Fruit fly (Drosophila melanogaster) whole organism, embryonic: Measurements from ENCODE around the gene MESK4.

Experiments used
- Atf6 ChIP-seq: fragments of 200-800 bp; sonication (Bioruptor generic); IDR thresholded peaks from 2 replicates; pipeline ENCODE4 v1.3.6; 2022; ENCODE audit warnings: missing biosample characterization, missing genetic modification characterization
- CG10274 ChIP-seq: fragments of 200-800 bp; sonication (Bioruptor generic); optimal IDR thresholded peaks from 3 replicates; lab custom pipeline; 2017; ENCODE audit warnings: missing biosample characterization, mild to moderate bottlenecking, missing genetic modification characterization
- CG10959 ChIP-seq: fragments of 200-800 bp; sonication (Bioruptor generic); IDR thresholded peaks from 2 replicates; pipeline ENCODE4 v1.3.6; 2022; ENCODE audit warnings: missing biosample characterization, missing genetic modification characterization
- CG14965 ChIP-seq: fragments of 200-800 bp; sonication (Bioruptor generic); optimal IDR thresholded peaks from 2 replicates; lab custom pipeline; 2016; ENCODE audit warnings: missing biosample characterization, missing genetic modification characterization, borderline replicate concordance
- CG15269 ChIP-seq: fragments of 200-800 bp; sonication (Bioruptor generic); optimal IDR thresholded peaks from 2 replicates; lab custom pipeline; 2018; ENCODE audit warnings: missing biosample characterization, mild to moderate bottlenecking, missing genetic modification characterization, moderate library complexity
- CG1603 ChIP-seq: fragments of 200-800 bp; sonication (Bioruptor generic); optimal IDR thresholded peaks from 2 replicates; lab custom pipeline; 2019; ENCODE audit warnings: missing biosample characterization, mild to moderate bottlenecking, missing genetic modification characterization, moderate library complexity
- CG3065 ChIP-seq: fragments of 200-800 bp; sonication (Bioruptor generic); optimal IDR thresholded peaks from 2 replicates; lab custom pipeline; 2016; ENCODE audit warnings: missing biosample characterization, missing genetic modification characterization
- CG31365 ChIP-seq: fragments of 200-800 bp; sonication (Bioruptor generic); optimal IDR thresholded peaks from 2 replicates; lab custom pipeline; 2018; ENCODE audit warnings: missing biosample characterization, mild to moderate bottlenecking, missing genetic modification characterization
- CG31388 ChIP-seq: fragments of 200-800 bp; sonication (Bioruptor generic); optimal IDR thresholded peaks from 2 replicates; lab custom pipeline; 2016; ENCODE audit warnings: missing biosample characterization, missing genetic modification characterization
- CG31441 ChIP-seq: fragments of 200-800 bp; sonication (Bioruptor generic); IDR thresholded peaks from 2 replicates; pipeline ENCODE4 v1.3.6; 2022; ENCODE audit warnings: missing biosample characterization, missing genetic modification characterization
- CG32772 ChIP-seq: fragments of 200-800 bp; sonication (Bioruptor generic); IDR thresholded peaks from 2 replicates; pipeline ENCODE4 v1.3.6; 2022; ENCODE audit warnings: missing biosample characterization, missing genetic modification characterization
- CG34224 ChIP-seq: fragments of 200-800 bp; sonication (Bioruptor generic); IDR thresholded peaks from 3 replicates; pipeline ENCODE4 v1.3.6; 2022; ENCODE audit warnings: missing biosample characterization, missing genetic modification characterization; ENCODE audit not compliant: partially characterized antibody
- CG34376 ChIP-seq: fragments of 200-800 bp; sonication (Bioruptor generic); optimal IDR thresholded peaks from 2 replicates; lab custom pipeline; 2018; ENCODE audit warnings: missing biosample characterization, mild to moderate bottlenecking, missing genetic modification characterization
- CG4282 ChIP-seq: fragments of 200-800 bp; sonication (Bioruptor generic); optimal IDR thresholded peaks from 2 replicates; lab custom pipeline; 2016; ENCODE audit warnings: missing biosample characterization, missing genetic modification characterization
- CG4328 ChIP-seq: fragments of 200-800 bp; sonication (Bioruptor generic); optimal IDR thresholded peaks from 3 replicates; lab custom pipeline; 2017; ENCODE audit warnings: missing biosample characterization, missing genetic modification reagents, missing genetic modification characterization
- CG6683 ChIP-seq: fragments of 200-800 bp; sonication (Bioruptor generic); optimal IDR thresholded peaks from 2 replicates; lab custom pipeline; 2017; ENCODE audit warnings: missing biosample characterization, mild to moderate bottlenecking, missing genetic modification characterization, missing genetic modification reagents
- CG7556 ChIP-seq: fragments of 200-800 bp; sonication (Bioruptor generic); optimal IDR thresholded peaks from 2 replicates; lab custom pipeline; 2017; ENCODE audit warnings: missing biosample characterization, mild to moderate bottlenecking, missing genetic modification characterization
- CG7963 ChIP-seq: fragments of 200-800 bp; sonication (Bioruptor generic); IDR thresholded peaks from 3 replicates; pipeline ENCODE4 v1.3.6; 2022; ENCODE audit warnings: missing biosample characterization, missing genetic modification characterization; ENCODE audit not compliant: partially characterized antibody
- CG7987 ChIP-seq: fragments of 200-800 bp; sonication (Bioruptor generic); optimal IDR thresholded peaks from 2 replicates; lab custom pipeline; 2018; ENCODE audit warnings: missing biosample characterization, mild to moderate bottlenecking, missing genetic modification characterization, moderate library complexity
- CG8478 ChIP-seq: fragments of >200 bp; optimal IDR thresholded peaks from 2 replicates; lab custom pipeline; 2018
- CG8924 ChIP-seq: fragments of 200-800 bp; optimal IDR thresholded peaks from 3 replicates; lab custom pipeline; 2019; ENCODE audit warnings: missing biosample characterization, mild to moderate bottlenecking, missing genetic modification characterization, moderate library complexity
- Dll ChIP-seq: fragments of 200-800 bp; sonication (Bioruptor generic); IDR thresholded peaks from 4 replicates; pipeline ENCODE4 v1.3.6; 2022; ENCODE audit warnings: missing biosample characterization, missing genetic modification characterization; ENCODE audit not compliant: partially characterized antibody
- Drgx ChIP-seq: fragments of 200-800 bp; sonication (Bioruptor generic); IDR thresholded peaks from 2 replicates; pipeline ENCODE4 v1.3.6; 2022; ENCODE audit warnings: missing biosample characterization, missing genetic modification characterization
- Eip74EF ChIP-seq, 2 experiments: fragments of 200-800 bp in 1 of 2; fragments of >200 bp in 1 of 2; sonication (Bioruptor generic) in 1 of 2; optimal IDR thresholded peaks; 2 replicates each; lab custom pipeline; 2017 to 2019; ENCODE audit warnings: missing biosample characterization in 2 of 2, missing genetic modification characterization in 2 of 2, mild to moderate bottlenecking in 1 of 2, moderate library complexity in 1 of 2
- Gsc ChIP-seq: fragments of 200-800 bp; sonication (Bioruptor generic); IDR thresholded peaks from 2 replicates; pipeline ENCODE4 v1.3.6; 2022; ENCODE audit warnings: missing biosample characterization, missing genetic modification characterization
- HLHmδ ChIP-seq: fragments of 200-800 bp; sonication (Bioruptor generic); optimal IDR thresholded peaks from 2 replicates; lab custom pipeline; 2018; ENCODE audit warnings: missing biosample characterization, mild to moderate bottlenecking, missing genetic modification characterization, moderate library complexity
- HmgD ChIP-seq: fragments of 200-800 bp; sonication (Bioruptor generic); optimal IDR thresholded peaks from 3 replicates; lab custom pipeline; 2016; ENCODE audit warnings: missing biosample characterization, missing genetic modification characterization
- Jarid2 ChIP-seq: fragments of 200-800 bp; sonication (Bioruptor generic); optimal IDR thresholded peaks from 3 replicates; lab custom pipeline; 2017; ENCODE audit warnings: mild to moderate bottlenecking, missing biosample characterization, missing genetic modification reagents, missing genetic modification characterization
- Myb ChIP-seq: fragments of 200-800 bp; sonication (Bioruptor generic); optimal IDR thresholded peaks from 2 replicates; lab custom pipeline; 2016; ENCODE audit warnings: missing biosample characterization, missing genetic modification characterization
- NK7.1 ChIP-seq: fragments of 200-800 bp; sonication (Bioruptor generic); optimal IDR thresholded peaks from 3 replicates; lab custom pipeline; 2016; ENCODE audit warnings: missing biosample characterization, missing genetic modification characterization
- Nf-YB ChIP-seq: fragments of 200-800 bp; sonication (Bioruptor generic); optimal IDR thresholded peaks from 3 replicates; lab custom pipeline; 2019; ENCODE audit warnings: missing biosample characterization, mild to moderate bottlenecking, missing genetic modification characterization, moderate library complexity
- Ravus ChIP-seq: fragments of 200-800 bp; sonication (Bioruptor generic); IDR thresholded peaks from 2 replicates; pipeline ENCODE4 v1.3.6; 2022; ENCODE audit warnings: missing biosample characterization, missing genetic modification characterization
- bab2 ChIP-seq: fragments of 200-800 bp; sonication (Bioruptor generic); optimal IDR thresholded peaks from 2 replicates; lab custom pipeline; 2016; ENCODE audit warnings: missing biosample characterization, missing genetic modification characterization
- bowl ChIP-seq: fragments of 200-800 bp; sonication (Bioruptor generic); IDR thresholded peaks from 2 replicates; pipeline ENCODE4 v1.3.6; 2022; ENCODE audit warnings: missing biosample characterization, missing genetic modification characterization
- btn ChIP-seq: fragments of 200-800 bp; sonication (Bioruptor generic); optimal IDR thresholded peaks from 2 replicates; lab custom pipeline; 2016; ENCODE audit warnings: missing biosample characterization, missing genetic modification characterization
- crp ChIP-seq, 2 experiments: fragments of 200-800 bp; sonication (Bioruptor generic); optimal IDR thresholded peaks; 2 replicates in 1 of 2; 3 replicates in 1 of 2; lab custom pipeline; 2017; ENCODE audit warnings: missing biosample characterization in 2 of 2, missing genetic modification characterization in 2 of 2, mild to moderate bottlenecking in 1 of 2, moderate library complexity in 1 of 2
- dpn ChIP-seq, 2 experiments: fragments of 200-800 bp; sonication (Bioruptor generic); optimal IDR thresholded peaks; 3 replicates each; lab custom pipeline; 2016; ENCODE audit warnings: missing biosample characterization in 2 of 2, missing genetic modification characterization in 2 of 2
- ewg ChIP-seq: fragments of 200-800 bp; sonication (Bioruptor generic); optimal IDR thresholded peaks from 3 replicates; lab custom pipeline; 2017; ENCODE audit warnings: mild to moderate bottlenecking, missing biosample characterization, missing genetic modification reagents, missing genetic modification characterization
- eyg ChIP-seq: fragments of 200-800 bp; sonication (Bioruptor generic); optimal IDR thresholded peaks from 3 replicates; lab custom pipeline; 2016; ENCODE audit warnings: missing biosample characterization, missing genetic modification characterization
- lilli ChIP-seq: fragments of 200-800 bp; sonication (Bioruptor generic); optimal IDR thresholded peaks from 3 replicates; lab custom pipeline; 2016; ENCODE audit warnings: missing biosample characterization, missing genetic modification characterization
- otp ChIP-seq: fragments of 200-800 bp; sonication (Bioruptor generic); IDR thresholded peaks from 3 replicates; pipeline ENCODE4, ENCODE4 v1.3.6; 2022; ENCODE audit warnings: missing biosample characterization, missing genetic modification characterization
- pb ChIP-seq: fragments of 200-800 bp; sonication (Bioruptor generic); optimal IDR thresholded peaks from 3 replicates; lab custom pipeline; 2016; ENCODE audit warnings: missing biosample characterization, missing genetic modification characterization
- repo ChIP-seq: fragments of 200-800 bp; sonication (Bioruptor generic); optimal IDR thresholded peaks from 2 replicates; lab custom pipeline; 2016; ENCODE audit warnings: missing biosample characterization, missing genetic modification characterization
- ro ChIP-seq: fragments of 200-800 bp; sonication (Bioruptor generic); IDR thresholded peaks from 2 replicates; pipeline ENCODE4 v1.3.6; 2022; ENCODE audit warnings: missing biosample characterization, missing genetic modification characterization
- sc ChIP-seq, 3 experiments: fragments of >200 bp in 2 of 3; fragments of 200-800 bp in 1 of 3; sonication (Bioruptor generic) in 1 of 3; optimal IDR thresholded peaks; 2 replicates in 2 of 3; 3 replicates in 1 of 3; lab custom pipeline; 2017; ENCODE audit warnings: mild to moderate bottlenecking in 1 of 3, missing biosample characterization in 1 of 3, missing genetic modification characterization in 1 of 3, missing genetic modification reagents in 1 of 3
- scrt ChIP-seq: fragments of 200-800 bp; sonication (Bioruptor generic); optimal IDR thresholded peaks from 2 replicates; lab custom pipeline; 2018; ENCODE audit warnings: missing biosample characterization, mild to moderate bottlenecking, missing genetic modification characterization, moderate library complexity
- seq ChIP-seq: fragments of 200-800 bp; sonication (Bioruptor generic); IDR thresholded peaks from 2 replicates; pipeline ENCODE4 v1.3.6; 2022; ENCODE audit warnings: missing biosample characterization, missing genetic modification characterization
- sna ChIP-seq: fragments of 200-800 bp; sonication (Bioruptor generic); IDR thresholded peaks from 2 replicates; pipeline ENCODE4 v1.3.6; 2022; ENCODE audit warnings: missing biosample characterization, missing genetic modification characterization; ENCODE audit not compliant: partially characterized antibody
- sqz ChIP-seq: fragments of 200-800 bp; sonication (Bioruptor generic); optimal IDR thresholded peaks from 3 replicates; lab custom pipeline; 2018; ENCODE audit warnings: missing biosample characterization, mild to moderate bottlenecking, missing genetic modification characterization
- unc-4 ChIP-seq: fragments of 200-800 bp; sonication (Bioruptor generic); IDR thresholded peaks from 2 replicates; pipeline ENCODE4 v1.3.6; 2022; ENCODE audit warnings: missing biosample characterization, missing genetic modification characterization; ENCODE audit not compliant: partially characterized antibody
- usp ChIP-seq: fragments of >200 bp; optimal IDR thresholded peaks from 2 replicates; lab custom pipeline; 2017; ENCODE audit warnings: missing biosample characterization, missing genetic modification characterization

The MESK4 gene

DNA sequence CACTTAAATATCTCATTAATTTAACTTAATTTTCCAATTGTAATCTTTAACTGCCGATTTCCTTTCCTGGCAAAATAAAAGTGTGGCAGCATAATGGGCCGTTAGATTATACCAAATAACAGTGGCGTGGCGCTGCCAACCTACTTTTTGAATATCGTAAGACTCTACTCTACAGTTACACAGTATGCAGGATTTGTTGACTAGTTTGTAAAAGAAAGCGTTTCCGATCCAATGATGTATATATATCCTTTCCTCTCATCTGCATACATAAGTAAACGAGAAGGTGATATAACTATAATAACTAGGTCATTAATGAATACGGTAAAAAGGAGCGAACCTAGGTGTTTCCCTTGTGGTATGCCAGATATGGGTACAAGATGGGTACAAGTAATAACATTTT, 3.2 kb downstream of the MESK4 start, which contains the start of gene EMC2B (continued):
- TF ChIP-seq lilli (GFP tag; lab: Kevin White, UChicago) = peak; percentile 63
- no peak for TF ChIP-seq CG8478
- no peak for TF ChIP-seq CG4328
- TF ChIP-seq NK7.1 (GFP tag; lab: Kevin White, UChicago) = peak; percentile 42
- no peak for TF ChIP-seq Drgx (GFP tag; lab: Robert Waterston, UW)
- TF ChIP-seq sc (optimal IDR thresholded peaks at IDR 0.05; lab: Kevin White, UChicago) = no peak
- no peak for TF ChIP-seq sc (GFP tag; optimal IDR thresholded peaks at IDR 0.05; lab: Kevin White, UChicago)
- no peak for TF ChIP-seq sqz
- TF ChIP-seq Eip74EF (GFP tag; optimal IDR thresholded peaks at IDR 0.05; lab: Kevin White, UChicago) = no peak
- no peak for TF ChIP-seq sna (GFP tag; lab: Robert Waterston, UW)
- peak; percentile 77 for TF ChIP-seq Myb (GFP tag; lab: Kevin White, UChicago)
- no peak for TF ChIP-seq Jarid2 (GFP tag; lab: Kevin White, UChicago)
- TF ChIP-seq scrt (GFP tag; lab: Kevin White, UChicago) = no peak
- no peak for TF ChIP-seq CG7556 (GFP tag; lab: Kevin White, UChicago)
- TF ChIP-seq CG8924 (tag; lab: Kevin White, UChicago) = peak; percentile 30
- TF ChIP-seq CG4282 = no peak
- TF ChIP-seq otp (GFP tag; lab: Robert Waterston, UW) = no peak
- TF ChIP-seq dpn (GFP tag; optimal IDR thresholded peaks at IDR 0.05; lab: Kevin White, UChicago) = peak; percentile 46 to 62
- no peak for TF ChIP-seq CG34376 (GFP tag; lab: Kevin White, UChicago)
- TF ChIP-seq CG1603 (tag; lab: Kevin White, UChicago) = peak; percentile 70
- TF ChIP-seq CG34224 (GFP tag; lab: Robert Waterston, UW) = no peak
- TF ChIP-seq Ravus (GFP tag; lab: Robert Waterston, UW) = no peak
- no peak for TF ChIP-seq crp (GFP tag; optimal IDR thresholded peaks at IDR 0.05; lab: Kevin White, UChicago)
- no peak for TF ChIP-seq CG6683 (GFP tag; lab: Kevin White, UChicago)
- TF ChIP-seq CG31441 = no peak
- TF ChIP-seq eyg = peak; percentile 75
- TF ChIP-seq bab2 (GFP tag; lab: Kevin White, UChicago) = peak; percentile 21
- no peak for TF ChIP-seq CG7987 (GFP tag; lab: Kevin White, UChicago)
- no peak for TF ChIP-seq HmgD (GFP tag; lab: Kevin White, UChicago)
- no peak for TF ChIP-seq Gsc (GFP tag; lab: Robert Waterston, UW)
- TF ChIP-seq CG32772 (GFP tag; lab: Robert Waterston, UW) = no peak
- no peak for TF ChIP-seq btn (GFP tag; lab: Kevin White, UChicago)
- peak; percentile 35 for TF ChIP-seq CG15269
- no peak for TF ChIP-seq CG3065 (GFP tag; lab: Kevin White, UChicago)
- TF ChIP-seq ewg (GFP tag; lab: Kevin White, UChicago) = no peak
- no peak for TF ChIP-seq bowl
- TF ChIP-seq ro (GFP tag; lab: Robert Waterston, UW) = no peak
- TF ChIP-seq CG31388 (GFP tag; lab: Kevin White, UChicago) = no peak
- peak; percentile 39 for TF ChIP-seq pb (GFP tag; lab: Kevin White, UChicago)
- TF ChIP-seq Dll (GFP tag; lab: Robert Waterston, UW) = no peak
- no peak for TF ChIP-seq CG10274
- no peak for TF ChIP-seq seq (GFP tag; lab: Robert Waterston, UW)
- TF ChIP-seq unc-4 (GFP tag; lab: Robert Waterston, UW) = no peak
- no peak for TF ChIP-seq Atf6 (GFP tag; lab: Robert Waterston, UW)
- TF ChIP-seq Nf-YB = no peak
- TF ChIP-seq usp (GFP tag; lab: Kevin White, UChicago) = no peak
- TF ChIP-seq HLHmδ (GFP tag; lab: Kevin White, UChicago) = no peak
- no peak for TF ChIP-seq CG31365 (tag; lab: Kevin White, UChicago)
- TF ChIP-seq CG14965 (GFP tag; lab: Kevin White, UChicago) = no peak
- TF ChIP-seq CG7963 (GFP tag; lab: Robert Waterston, UW) = no peak
- no peak for TF ChIP-seq repo (GFP tag; lab: Kevin White, UChicago)
- TF ChIP-seq CG10959 = no peak
